Fruit fly (Drosophila melanogaster) Kc167 (cell line): ENCODE data around the gene CG9515.

Source experiments
- Sin3A ChIP-seq: fragments of >200 bp; optimal IDR thresholded peaks from 2 replicates; lab custom pipeline; 2018; ENCODE audit warnings: missing external identifiers
- h ChIP-seq: fragments of >200 bp; optimal IDR thresholded peaks from 3 replicates; lab custom pipeline; 2018; ENCODE audit warnings: missing external identifiers
- insv ChIP-seq: fragments of >200 bp; optimal IDR thresholded peaks from 3 replicates; lab custom pipeline; 2018; ENCODE audit warnings: missing external identifiers
- psq ChIP-seq: fragments of >200 bp; optimal IDR thresholded peaks from 2 replicates; lab custom pipeline; 2017; ENCODE audit warnings: missing external identifiers
- ttk ChIP-seq: sonication (Bioruptor generic); optimal IDR thresholded peaks from 2 replicates; lab custom pipeline; 2017; ENCODE audit warnings: missing external identifiers

DNA sequence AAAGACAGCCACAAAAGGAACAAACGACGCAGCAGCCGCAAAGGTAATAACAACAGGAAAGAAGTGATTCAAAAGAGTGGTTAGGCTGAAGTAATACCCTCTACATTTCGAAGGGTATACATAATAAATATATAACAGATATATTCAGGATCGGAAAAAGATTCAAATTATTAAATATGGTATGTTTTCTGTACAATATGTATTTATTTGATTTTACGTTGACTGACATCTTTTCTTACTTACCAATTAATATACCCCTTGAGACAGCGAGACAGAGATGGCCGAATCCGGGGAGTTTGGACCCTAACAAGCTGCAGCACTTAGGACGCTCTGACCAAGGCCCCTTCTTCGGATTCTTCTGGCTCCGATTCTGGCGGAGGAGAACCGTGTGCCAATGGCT, 36.8 kb downstream of the CG9515 start:
- TF ChIP-seq psq (lab: Kevin White, UChicago) (no peak), ttk (lab: Kevin White, UChicago) (no peak), h (lab: Kevin White, UChicago) (no peak), Sin3A (lab: Kevin White, UChicago) (no peak), insv (lab: Kevin White, UChicago) (no peak)
